Fruit fly (Drosophila melanogaster) whole organism, embryonic: ENCODE measurements around the gene EloB.

Experiments
- Bgb ChIP-seq: fragments of 200-800 bp; sonication (Bioruptor generic); IDR thresholded peaks from 2 replicates; pipeline ENCODE4 v1.3.6; 2022; ENCODE audit warnings: missing biosample characterization, missing genetic modification characterization; ENCODE audit not compliant: partially characterized antibody
- CG10462 ChIP-seq: fragments of 200-800 bp; sonication (Bioruptor generic); optimal IDR thresholded peaks from 2 replicates; lab custom pipeline; 2016; ENCODE audit warnings: missing biosample characterization, missing genetic modification characterization
- CG11247 ChIP-seq: fragments of 200-800 bp; sonication (Bioruptor generic); IDR thresholded peaks from 2 replicates; pipeline ENCODE4 v1.3.6; 2022; ENCODE audit warnings: missing biosample characterization, missing genetic modification characterization
- CG11456 ChIP-seq: fragments of 200-800 bp; sonication (Bioruptor generic); IDR thresholded peaks from 3 replicates; pipeline ENCODE4 v1.3.6; 2022; ENCODE audit warnings: missing biosample characterization, missing genetic modification characterization
- CG1603 ChIP-seq: fragments of 200-800 bp; sonication (Bioruptor generic); optimal IDR thresholded peaks from 2 replicates; lab custom pipeline; 2019; ENCODE audit warnings: missing biosample characterization, mild to moderate bottlenecking, missing genetic modification characterization, moderate library complexity
- CG16779 ChIP-seq: fragments of 200-800 bp; sonication (Bioruptor generic); IDR thresholded peaks from 2 replicates; pipeline ENCODE4 v1.3.6; 2022; ENCODE audit warnings: missing biosample characterization, missing genetic modification characterization
- CG17328 ChIP-seq: fragments of 200-800 bp; sonication (Bioruptor generic); IDR thresholded peaks from 2 replicates; pipeline ENCODE4 v1.3.6; 2022; ENCODE audit warnings: missing biosample characterization, missing genetic modification characterization
- CG17912 ChIP-seq: fragments of 200-800 bp; sonication (Bioruptor generic); optimal IDR thresholded peaks from 2 replicates; lab custom pipeline; 2018; ENCODE audit warnings: missing biosample characterization, mild to moderate bottlenecking, missing genetic modification characterization
- CG18011 ChIP-seq: fragments of 200-800 bp; sonication (Bioruptor generic); optimal IDR thresholded peaks from 2 replicates; lab custom pipeline; 2017; ENCODE audit warnings: missing biosample characterization, missing genetic modification characterization, mild to moderate bottlenecking, moderate library complexity, missing genotype
- CG18476 ChIP-seq: fragments of 200-800 bp; sonication (Bioruptor generic); optimal IDR thresholded peaks from 2 replicates; lab custom pipeline; 2016; ENCODE audit warnings: missing biosample characterization, mild to moderate bottlenecking, missing genetic modification characterization
- CG3065 ChIP-seq: fragments of 200-800 bp; sonication (Bioruptor generic); optimal IDR thresholded peaks from 2 replicates; lab custom pipeline; 2016; ENCODE audit warnings: missing biosample characterization, missing genetic modification characterization
- CG3163 ChIP-seq: fragments of 200-800 bp; sonication (Bioruptor generic); optimal IDR thresholded peaks from 3 replicates; lab custom pipeline; 2016; ENCODE audit warnings: missing biosample characterization, missing genetic modification characterization
- CG34422 ChIP-seq: fragments of 200-800 bp; sonication (Bioruptor generic); IDR thresholded peaks from 3 replicates; pipeline ENCODE4 v1.3.6; 2022; ENCODE audit warnings: missing biosample characterization, missing genetic modification characterization
- CG4360 ChIP-seq: fragments of 200-800 bp; sonication (Bioruptor generic); IDR thresholded peaks from 2 replicates; pipeline ENCODE4 v1.3.6; 2022; ENCODE audit warnings: missing biosample characterization, missing genetic modification characterization
- CG6175 ChIP-seq: fragments of 200-800 bp; sonication (Bioruptor generic); IDR thresholded peaks from 3 replicates; pipeline ENCODE4 v1.3.6; 2022; ENCODE audit warnings: missing biosample characterization, missing genetic modification characterization
- CG6683 ChIP-seq: fragments of 200-800 bp; sonication (Bioruptor generic); optimal IDR thresholded peaks from 2 replicates; lab custom pipeline; 2017; ENCODE audit warnings: missing biosample characterization, mild to moderate bottlenecking, missing genetic modification characterization, missing genetic modification reagents
- CG6791 ChIP-seq: fragments of 200-800 bp; sonication (Bioruptor generic); IDR thresholded peaks from 3 replicates; pipeline ENCODE4 v1.3.6; 2022; ENCODE audit warnings: missing biosample characterization, missing genetic modification characterization; ENCODE audit not compliant: partially characterized antibody
- CG7271 ChIP-seq: fragments of 200-800 bp; sonication (Bioruptor generic); optimal IDR thresholded peaks from 2 replicates; lab custom pipeline; 2018; ENCODE audit warnings: missing biosample characterization, mild to moderate bottlenecking, missing genetic modification characterization, moderate library complexity
- CG7357 ChIP-seq: fragments of 200-800 bp; sonication (Bioruptor generic); IDR thresholded peaks from 3 replicates; pipeline ENCODE4 v1.3.6; 2022; ENCODE audit warnings: missing biosample characterization, missing genetic modification characterization
- CG7556 ChIP-seq: fragments of 200-800 bp; sonication (Bioruptor generic); optimal IDR thresholded peaks from 2 replicates; lab custom pipeline; 2017; ENCODE audit warnings: missing biosample characterization, mild to moderate bottlenecking, missing genetic modification characterization
- CG7786 ChIP-seq: fragments of 200-800 bp; sonication (Bioruptor generic); optimal IDR thresholded peaks from 2 replicates; lab custom pipeline; 2016; ENCODE audit warnings: missing biosample characterization, missing genetic modification characterization
- CG7987 ChIP-seq: fragments of 200-800 bp; sonication (Bioruptor generic); optimal IDR thresholded peaks from 2 replicates; lab custom pipeline; 2018; ENCODE audit warnings: missing biosample characterization, mild to moderate bottlenecking, missing genetic modification characterization, moderate library complexity
- CG8290 ChIP-seq, 3 experiments: fragments of 200-800 bp; sonication (Bioruptor generic); optimal IDR thresholded peaks; 2 replicates each; lab custom pipeline; 2016 to 2019; ENCODE audit warnings: missing biosample characterization in 3 of 3, missing genetic modification characterization in 3 of 3, mild to moderate bottlenecking in 2 of 3, moderate library complexity in 1 of 3
- CG8359 ChIP-seq: fragments of 200-800 bp; sonication (Bioruptor generic); optimal IDR thresholded peaks from 2 replicates; lab custom pipeline; 2017; ENCODE audit warnings: missing biosample characterization, mild to moderate bottlenecking, missing genetic modification characterization, borderline replicate concordance
- CG8944 ChIP-seq: fragments of 200-800 bp; sonication (Bioruptor generic); optimal IDR thresholded peaks from 3 replicates; lab custom pipeline; 2016; ENCODE audit warnings: missing biosample characterization, missing genetic modification characterization
- CG9609 ChIP-seq: fragments of 200-800 bp; sonication (Bioruptor generic); optimal IDR thresholded peaks from 3 replicates; lab custom pipeline; 2016; ENCODE audit warnings: missing biosample characterization, missing genetic modification characterization
- Doc3 ChIP-seq: fragments of 200-800 bp; sonication (Bioruptor generic); IDR thresholded peaks from 3 replicates; pipeline ENCODE4 v1.3.6; 2022; ENCODE audit warnings: missing biosample characterization, missing genetic modification characterization; ENCODE audit not compliant: partially characterized antibody
- E2f1 ChIP-seq: fragments of 200-800 bp; sonication (Bioruptor generic); IDR thresholded peaks from 2 replicates; pipeline ENCODE4 v1.3.6; 2022; ENCODE audit warnings: missing biosample characterization, missing genetic modification characterization
- Gug ChIP-seq: fragments of 200-800 bp; sonication (Bioruptor generic); IDR thresholded peaks from 4 replicates; pipeline ENCODE4 v1.3.6; 2022; ENCODE audit warnings: missing biosample characterization, missing genetic modification characterization
- H15 ChIP-seq: fragments of 200-800 bp; sonication (Bioruptor generic); IDR thresholded peaks from 3 replicates; pipeline ENCODE4 v1.3.6; 2022; ENCODE audit warnings: missing biosample characterization, missing genetic modification characterization
- Hr51 ChIP-seq, 2 experiments: fragments of 200-800 bp; sonication (Bioruptor generic); optimal IDR thresholded peaks; 2 replicates in 1 of 2; 3 replicates in 1 of 2; lab custom pipeline; 2016 to 2018; ENCODE audit warnings: missing biosample characterization in 2 of 2, missing genetic modification characterization in 2 of 2, mild to moderate bottlenecking in 1 of 2, moderate library complexity in 1 of 2
- Lpt ChIP-seq: fragments of >200 bp; optimal IDR thresholded peaks from 2 replicates; lab custom pipeline; 2018; ENCODE audit warnings: missing biosample characterization, missing genetic modification characterization
- Sox100B ChIP-seq: fragments of 200-800 bp; sonication (Bioruptor generic); optimal IDR thresholded peaks from 3 replicates; lab custom pipeline; 2018; ENCODE audit warnings: missing biosample characterization, mild to moderate bottlenecking, missing genetic modification characterization
- ash1 ChIP-seq: fragments of 200-800 bp; sonication (Bioruptor generic); optimal IDR thresholded peaks from 2 replicates; lab custom pipeline; 2018; ENCODE audit warnings: missing biosample characterization, mild to moderate bottlenecking, missing genetic modification characterization
- chinmo ChIP-seq: fragments of 200-800 bp; sonication (Bioruptor generic); IDR thresholded peaks from 4 replicates; pipeline ENCODE4 v1.3.6; 2022; ENCODE audit warnings: missing biosample characterization, missing genetic modification characterization; ENCODE audit not compliant: partially characterized antibody
- chm ChIP-seq: fragments of 200-800 bp; sonication (Bioruptor generic); IDR thresholded peaks from 2 replicates; pipeline ENCODE4 v1.3.6; 2022; ENCODE audit warnings: missing biosample characterization, missing genetic modification characterization
- hbn ChIP-seq: fragments of 200-800 bp; sonication (Bioruptor generic); IDR thresholded peaks from 2 replicates; pipeline ENCODE4 v1.3.6; 2022; ENCODE audit warnings: missing biosample characterization, missing genetic modification characterization; ENCODE audit not compliant: partially characterized antibody
- ken ChIP-seq: fragments of 200-800 bp; sonication (Bioruptor generic); IDR thresholded peaks from 3 replicates; pipeline ENCODE4 v1.3.6; 2022; ENCODE audit warnings: missing biosample characterization, missing genetic modification characterization
- lola ChIP-seq, 3 experiments: fragments of >200 bp in 2 of 3; fragments of 200-800 bp in 1 of 3; sonication (Bioruptor generic) in 1 of 3; optimal IDR thresholded peaks; 2 replicates each; lab custom pipeline; 2017 to 2019; ENCODE audit warnings: missing biosample characterization in 3 of 3, missing genetic modification characterization in 3 of 3, mild to moderate bottlenecking in 1 of 3, moderate library complexity in 1 of 3
- pb ChIP-seq: fragments of 200-800 bp; sonication (Bioruptor generic); optimal IDR thresholded peaks from 3 replicates; lab custom pipeline; 2016; ENCODE audit warnings: missing biosample characterization, missing genetic modification characterization
- pita ChIP-seq: fragments of 200-800 bp; sonication (Bioruptor generic); optimal IDR thresholded peaks from 2 replicates; lab custom pipeline; 2017; ENCODE audit warnings: missing biosample characterization, mild to moderate bottlenecking, missing genetic modification characterization
- prd ChIP-seq, 3 experiments: fragments of >200 bp in 2 of 3; fragments of 200-800 bp in 1 of 3; sonication (Bioruptor generic) in 1 of 3; optimal IDR thresholded peaks in 2 of 3; IDR thresholded peaks in 1 of 3; 2 replicates in 2 of 3; 3 replicates in 1 of 3; pipeline versions ENCODE4 v1.3.6 to Lab custom; 2017 to 2022; ENCODE audit warnings: missing biosample characterization in 1 of 3, missing genetic modification characterization in 1 of 3
- ro ChIP-seq: fragments of 200-800 bp; sonication (Bioruptor generic); IDR thresholded peaks from 2 replicates; pipeline ENCODE4 v1.3.6; 2022; ENCODE audit warnings: missing biosample characterization, missing genetic modification characterization
- row ChIP-seq: fragments of 200-800 bp; sonication (Bioruptor generic); IDR thresholded peaks from 3 replicates; pipeline ENCODE4 v1.3.6; 2022; ENCODE audit warnings: missing biosample characterization, missing genetic modification characterization
- sqz ChIP-seq: fragments of 200-800 bp; sonication (Bioruptor generic); optimal IDR thresholded peaks from 3 replicates; lab custom pipeline; 2018; ENCODE audit warnings: missing biosample characterization, mild to moderate bottlenecking, missing genetic modification characterization
- stwl ChIP-seq: fragments of 200-800 bp; sonication (Bioruptor generic); optimal IDR thresholded peaks from 3 replicates; lab custom pipeline; 2018; ENCODE audit warnings: missing biosample characterization, mild to moderate bottlenecking, missing genetic modification characterization, moderate library complexity
- tna ChIP-seq: fragments of 200-800 bp; sonication (Bioruptor generic); IDR thresholded peaks from 2 replicates; pipeline ENCODE4 v1.3.6; 2022; ENCODE audit warnings: missing biosample characterization, missing genetic modification characterization; ENCODE audit not compliant: partially characterized antibody
- zf30C ChIP-seq: fragments of 200-800 bp; sonication (Bioruptor generic); optimal IDR thresholded peaks from 3 replicates; lab custom pipeline; 2018; ENCODE audit warnings: missing biosample characterization, mild to moderate bottlenecking, missing genetic modification characterization
- zfh1 ChIP-seq: fragments of 200-800 bp; sonication (Bioruptor generic); IDR thresholded peaks from 3 replicates; pipeline ENCODE4 v1.3.6; 2022; ENCODE audit warnings: missing biosample characterization, missing genetic modification characterization

The EloB gene

dm6 chr3R:20558106-20558489 lies 21.6 kb downstream of the EloB start:
- no peak for TF ChIP-seq CG10462 (GFP tag; lab: Kevin White, UChicago)
- TF ChIP-seq CG17912 (GFP tag; lab: Kevin White, UChicago): peak; percentile 9
- no peak for TF ChIP-seq CG18476
- peak; percentile 19 for TF ChIP-seq Sox100B (GFP tag; lab: Kevin White, UChicago)
- peak in 1 of 3 experiments; percentile 43 for TF ChIP-seq lola (GFP tag; optimal IDR thresholded peaks at IDR 0.05; lab: Kevin White, UChicago)
- TF ChIP-seq E2f1 (GFP tag; lab: Robert Waterston, UW): no peak
- TF ChIP-seq row (GFP tag; lab: Robert Waterston, UW): peak; percentile 5
- TF ChIP-seq CG1603 (tag; lab: Kevin White, UChicago): peak; percentile 49
- TF ChIP-seq hbn: peak; percentile 43
- TF ChIP-seq CG6175 (GFP tag; lab: Robert Waterston, UW): no peak
- no peak for TF ChIP-seq CG6683 (GFP tag; lab: Kevin White, UChicago)
- TF ChIP-seq CG8290 (GFP tag; optimal IDR thresholded peaks at IDR 0.05; lab: Kevin White, UChicago): no peak
- peak in 1 of 2 experiments; percentile 79 for TF ChIP-seq CG8290 (tag; optimal IDR thresholded peaks at IDR 0.05; lab: Kevin White, UChicago)
- no peak for TF ChIP-seq CG9609
- peak; percentile 58; the same call in 1 of the 3 replicates for TF ChIP-seq ken (GFP tag; lab: Robert Waterston, UW)
- 0 out of 2 replicates have a peak, but pooled peaks have one; percentile 9 for TF ChIP-seq tna
- TF ChIP-seq Gug: peak; percentile 21; the same call in 1 of the 4 replicates
- peak; percentile 17 for TF ChIP-seq pb (GFP tag; lab: Kevin White, UChicago)
- TF ChIP-seq zf30C (GFP tag; lab: Kevin White, UChicago): no peak
- peak; percentile 55; the same call in 1 of the 2 replicates for TF ChIP-seq chm (GFP tag; lab: Robert Waterston, UW)
- no peak for TF ChIP-seq CG8359
- peak; percentile 66 for TF ChIP-seq CG11247 (GFP tag; lab: Robert Waterston, UW)
- no peak for TF ChIP-seq CG7357 (GFP tag; lab: Robert Waterston, UW)
- TF ChIP-seq stwl: peak; percentile 20
- no peak for TF ChIP-seq CG8944
- TF ChIP-seq zfh1 (GFP tag; lab: Robert Waterston, UW): peak; percentile 48; the same call in 1 of the 3 replicates
- no peak for TF ChIP-seq CG7987 (GFP tag; lab: Kevin White, UChicago)
- no peak for TF ChIP-seq CG3065
- peak; percentile 17 for TF ChIP-seq CG7556
- TF ChIP-seq Doc3 (GFP tag; lab: Robert Waterston, UW): peak; percentile 53
- TF ChIP-seq CG18011: no peak
- no peak for TF ChIP-seq CG16779 (GFP tag; lab: Robert Waterston, UW)
- no peak for TF ChIP-seq Lpt
- peak in 1 of 2 experiments; percentile 23 for TF ChIP-seq Hr51 (GFP tag; optimal IDR thresholded peaks at IDR 0.05; lab: Kevin White, UChicago)
- TF ChIP-seq sqz (GFP tag; lab: Kevin White, UChicago): peak; percentile 23
- peak; percentile 75 for TF ChIP-seq Bgb (GFP tag; lab: Robert Waterston, UW)
- no peak for TF ChIP-seq ash1
- TF ChIP-seq ro: no peak
- TF ChIP-seq CG7271: no peak
- TF ChIP-seq prd (optimal IDR thresholded peaks at IDR 0.05; lab: Kevin White, UChicago): no peak
- TF ChIP-seq prd (GFP tag; IDR thresholded peaks at IDR 0.05; lab: Robert Waterston, UW): no peak
- TF ChIP-seq CG4360 (GFP tag; lab: Robert Waterston, UW): no peak
- no peak for TF ChIP-seq CG7786 (GFP tag; lab: Kevin White, UChicago)
- TF ChIP-seq chinmo: no peak
- no peak for TF ChIP-seq pita (GFP tag; lab: Kevin White, UChicago)
- peak; percentile 18; the same call in 1 of the 3 replicates for TF ChIP-seq CG34422 (GFP tag; lab: Robert Waterston, UW)
- TF ChIP-seq CG3163 (GFP tag; lab: Kevin White, UChicago): no peak
- peak; percentile 34; the same call in 1 of the 3 replicates for TF ChIP-seq H15 (GFP tag; lab: Robert Waterston, UW)
- peak; percentile 27 for TF ChIP-seq CG17328 (GFP tag; lab: Robert Waterston, UW)
- TF ChIP-seq CG6791 (GFP tag; lab: Robert Waterston, UW): peak; percentile 61
- peak; percentile 62; the same call in 2 of the 3 replicates for TF ChIP-seq CG11456 (GFP tag; lab: Robert Waterston, UW)
